Worm (Caenorhabditis elegans) whole organism, L4/young adult: ENCODE measurements around the gene tdc-1.

Source experiments
- W03F9.2 ChIP-seq: fragments of 150-350 bp; optimal IDR thresholded peaks from 2 replicates; lab custom pipeline; 2014; ENCODE audit warnings: missing biosample characterization, missing genetic modification characterization
- dao-5 ChIP-seq: sonication (generic microtip); optimal IDR thresholded peaks from 2 replicates; lab custom pipeline; 2016; ENCODE audit warnings: missing genotype, missing genetic modification characterization, moderate library complexity, missing compliant biosample characterization
- him-1 ChIP-seq: sonication (generic microtip); optimal IDR thresholded peaks from 2 replicates; lab custom pipeline; 2016; ENCODE audit warnings: missing genotype, missing genetic modification reagents, missing genetic modification characterization, missing compliant biosample characterization

DNA sequence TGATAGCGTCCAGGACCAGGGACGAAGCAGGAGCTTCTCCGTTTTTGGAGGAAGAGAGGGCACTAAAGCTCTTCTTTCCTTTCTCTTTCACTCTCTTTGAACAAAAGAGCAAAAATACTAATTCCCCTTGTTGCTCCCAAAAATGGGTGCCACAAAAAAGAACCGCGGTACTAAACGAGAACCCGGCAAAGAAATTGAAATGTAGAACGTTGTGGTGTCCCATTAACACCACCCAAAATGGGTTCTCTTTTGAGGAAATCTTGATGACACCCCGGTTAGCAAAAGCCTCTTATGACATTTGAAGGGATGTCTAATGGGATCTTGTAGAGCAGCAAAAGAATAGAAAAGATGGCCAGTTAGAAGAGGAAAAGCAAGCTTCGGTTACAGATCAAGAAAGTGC lies 44.4 kb downstream of the tdc-1 start:
- TF ChIP-seq him-1 (tag; lab: Kevin White, UChicago) (no peak), W03F9.2 (no peak), dao-5 (tag; lab: Kevin White, UChicago) (no peak)
